Worm (Caenorhabditis elegans) whole organism, young adult: ENCODE data around the gene ugt-67.

Experiments used
- lin-54 ChIP-seq: fragments of 200-800 bp; sonication (Bioruptor generic); optimal IDR thresholded peaks from 2 replicates; lab custom pipeline; 2018; ENCODE audit warnings: mild to moderate bottlenecking, missing genetic modification characterization, missing compliant biosample characterization
- mes-4 ChIP-seq: sonication (generic microtip); optimal IDR thresholded peaks from 2 replicates; lab custom pipeline; 2016; ENCODE audit warnings: missing genotype, missing genetic modification characterization, missing compliant biosample characterization
- nhr-90 ChIP-seq: sonication (generic microtip); optimal IDR thresholded peaks from 2 replicates; lab custom pipeline; 2016; ENCODE audit warnings: missing genotype, mild to moderate bottlenecking, missing genetic modification characterization, missing compliant biosample characterization

DNA sequence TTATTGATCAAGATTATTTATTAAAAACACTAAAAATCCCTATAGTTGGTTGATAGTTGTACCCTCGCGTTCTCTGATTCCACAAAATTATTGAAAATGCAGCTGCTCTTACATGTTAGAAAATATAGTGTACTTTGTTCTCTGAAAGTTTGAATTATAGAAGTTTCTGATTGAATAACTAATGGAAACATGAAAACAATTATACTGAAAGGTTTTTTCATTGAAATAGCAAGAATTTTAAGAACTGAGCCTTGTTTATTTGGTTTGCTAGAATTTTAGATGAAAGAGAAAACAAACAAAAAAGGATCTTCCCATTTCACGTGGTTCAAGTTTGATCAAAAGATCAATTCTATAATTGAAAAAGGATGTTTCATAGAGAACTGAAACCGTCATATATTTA, 33.6 kb upstream of the ugt-67 start:
- TF ChIP-seq nhr-90 = no peak
- no peak for TF ChIP-seq lin-54
- no peak for TF ChIP-seq mes-4 (tag; lab: Kevin White, UChicago)
